Fruit fly (Drosophila melanogaster): ENCODE results near the gene CG10375.

Gene CG10375

DNA sequence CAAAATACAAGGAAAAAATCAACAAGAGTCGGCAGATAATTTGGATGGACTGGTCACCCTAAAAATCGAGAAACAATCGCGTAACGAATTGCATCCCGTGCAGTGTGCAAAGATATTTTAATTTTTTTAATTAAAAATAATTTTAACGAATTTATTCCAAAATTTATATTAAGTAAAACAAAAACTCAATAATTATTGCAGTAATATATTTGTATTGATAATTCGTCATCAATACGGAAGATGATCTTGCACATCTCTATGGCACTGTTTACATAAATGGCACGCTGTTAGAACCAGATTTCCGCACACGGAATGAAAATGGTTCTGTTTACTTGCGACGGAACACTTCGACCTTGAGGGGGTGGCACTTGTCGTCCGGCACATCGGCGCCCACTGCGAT lies 5.3 kb downstream of the CG10375 start, which contains the start of gene tst (continued):
- TF ChIP-seq Ravus (GFP tag; IDR thresholded peaks at IDR 0.05): peak; percentile 89
- TF ChIP-seq kay (GFP tag; optimal IDR thresholded peaks at IDR 0.05): peak; percentile 74
- TF ChIP-seq grau (tag; optimal IDR thresholded peaks at IDR 0.05): peak; percentile 91
- TF ChIP-seq az2 (GFP tag; optimal IDR thresholded peaks at IDR 0.05): peak; percentile 92
- no peak for TF ChIP-seq CG11398 (GFP tag; optimal IDR thresholded peaks at IDR 0.05)
- TF ChIP-seq peb (GFP tag; IDR thresholded peaks at IDR 0.05): peak; percentile 92
- peak; percentile 66 for TF ChIP-seq CG2116 (GFP tag; optimal IDR thresholded peaks at IDR 0.05)
- TF ChIP-seq nerfin-1 (tag; optimal IDR thresholded peaks at IDR 0.05): peak; percentile 79
- TF ChIP-seq dan (GFP tag; IDR thresholded peaks at IDR 0.05): peak; percentile 86
- TF ChIP-seq CG8478 (optimal IDR thresholded peaks at IDR 0.05): no peak
- peak; percentile 3 for TF ChIP-seq emc (GFP tag; optimal IDR thresholded peaks at IDR 0.05)
- peak; percentile 55 for TF ChIP-seq CG10321 (GFP tag; IDR thresholded peaks at IDR 0.05)
- TF ChIP-seq CG17912 (GFP tag; optimal IDR thresholded peaks at IDR 0.05): peak; percentile 53
- no peak for TF ChIP-seq da (GFP tag; optimal IDR thresholded peaks at IDR 0.05)
- no peak for TF ChIP-seq CG6854 (GFP tag; optimal IDR thresholded peaks at IDR 0.05)
- peak; percentile 95 for TF ChIP-seq ken (GFP tag; IDR thresholded peaks at IDR 0.05)
- peak; percentile 31 for TF ChIP-seq shn (GFP tag; optimal IDR thresholded peaks at IDR 0.05)
- TF ChIP-seq ab (GFP tag; optimal IDR thresholded peaks at IDR 0.05): no peak
- no peak for TF ChIP-seq vnd (GFP tag; IDR thresholded peaks at IDR 0.05; ENCODE audit: partially characterized antibody)
- TF ChIP-seq Hmx (GFP tag; optimal IDR thresholded peaks at IDR 0.05): no peak
- TF ChIP-seq CG13287 (GFP tag; IDR thresholded peaks at IDR 0.05; ENCODE audit: partially characterized antibody): peak; percentile 69
- peak; percentile 99 for TF ChIP-seq row (GFP tag; IDR thresholded peaks at IDR 0.05)
- TF ChIP-seq HmgZ (tag; optimal IDR thresholded peaks at IDR 0.05): peak; percentile 88
- TF ChIP-seq tna (GFP tag; IDR thresholded peaks at IDR 0.05; ENCODE audit: partially characterized antibody): no peak
- peak; percentile 48 for TF ChIP-seq fu2 (GFP tag; optimal IDR thresholded peaks at IDR 0.05)
- peak; percentile 59 for TF ChIP-seq Sry-β (GFP tag; optimal IDR thresholded peaks at IDR 0.05)
- peak; percentile 92 for TF ChIP-seq jigr1 (GFP tag; IDR thresholded peaks at IDR 0.05)
- TF ChIP-seq crc (GFP tag; optimal IDR thresholded peaks at IDR 0.05): no peak
- TF ChIP-seq pho (GFP tag; optimal IDR thresholded peaks at IDR 0.05): peak; percentile 19
- TF ChIP-seq slp2 (GFP tag; optimal IDR thresholded peaks at IDR 0.05): peak; percentile 12
- peak; percentile 85 for TF ChIP-seq CG15601 (tag; optimal IDR thresholded peaks at IDR 0.05)
- peak; percentile 91 for TF ChIP-seq Atf6 (GFP tag; IDR thresholded peaks at IDR 0.05)
- TF ChIP-seq CG8944 (GFP tag; optimal IDR thresholded peaks at IDR 0.05): peak; percentile 34
- TF ChIP-seq ssp (GFP tag; IDR thresholded peaks at IDR 0.05): peak; percentile 93
- TF ChIP-seq Rx (GFP tag; IDR thresholded peaks at IDR 0.05): peak; percentile 93
- peak; percentile 42 for TF ChIP-seq CG15073 (GFP tag; optimal IDR thresholded peaks at IDR 0.05)
- TF ChIP-seq ind (GFP tag; optimal IDR thresholded peaks at IDR 0.05): peak; percentile 94
- TF ChIP-seq CG9609 (GFP tag; optimal IDR thresholded peaks at IDR 0.05): peak; percentile 7
- peak; percentile 97 for TF ChIP-seq H15 (GFP tag; IDR thresholded peaks at IDR 0.05)
- TF ChIP-seq CG30431 (GFP tag; optimal IDR thresholded peaks at IDR 0.05): peak; percentile 87
- no peak for TF ChIP-seq pita (GFP tag; optimal IDR thresholded peaks at IDR 0.05)
- peak; percentile 92 for TF ChIP-seq CG13424 (tag; optimal IDR thresholded peaks at IDR 0.05)
- TF ChIP-seq mirr (GFP tag; optimal IDR thresholded peaks at IDR 0.05): peak; percentile 21
- peak; percentile 56 for TF ChIP-seq CG6654 (GFP tag; optimal IDR thresholded peaks at IDR 0.05)
- TF ChIP-seq prd (optimal IDR thresholded peaks at IDR 0.05): no peak
- TF ChIP-seq prd (GFP tag; IDR thresholded peaks at IDR 0.05): peak; percentile 99
- peak; percentile 94 for TF ChIP-seq CG2199 (GFP tag; IDR thresholded peaks at IDR 0.05)
- peak; percentile 96 for TF ChIP-seq ase (GFP tag; IDR thresholded peaks at IDR 0.05)
- peak; percentile 72 for TF ChIP-seq CG17802 (tag; optimal IDR thresholded peaks at IDR 0.05)
- no peak for TF ChIP-seq sna (GFP tag; IDR thresholded peaks at IDR 0.05; ENCODE audit: partially characterized antibody)
- peak in 1 of 3 experiments; percentile 88 for TF ChIP-seq lola (GFP tag; optimal IDR thresholded peaks at IDR 0.05)
- TF ChIP-seq Ets65A (GFP tag): peak; percentile 92
- peak; percentile 79 for TF ChIP-seq cwo (GFP tag; optimal IDR thresholded peaks at IDR 0.05)

Measured in whole organism, embryonic.